Fruit fly (Drosophila melanogaster): ENCODE results near the gene obst-H.

obst-H gene

DNA sequence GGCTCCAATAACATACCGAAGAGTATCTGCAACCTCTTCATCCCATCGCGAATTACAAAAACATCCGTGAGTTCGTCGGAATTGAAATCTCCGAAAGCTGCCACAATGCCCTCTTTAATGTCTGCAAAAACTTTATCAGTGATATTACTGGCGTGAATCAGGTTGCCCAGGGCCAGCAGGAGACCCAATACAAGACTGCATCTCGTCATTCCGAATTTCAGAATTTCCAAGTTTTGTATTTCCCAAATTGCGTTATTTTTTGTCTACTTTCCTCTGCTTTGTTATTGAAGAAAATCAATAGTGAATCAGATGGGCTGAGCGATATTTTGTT, 33.6 kb upstream of the obst-H start:
- TF ChIP-seq CG7963 (GFP tag; IDR thresholded peaks at IDR 0.05; ENCODE audit: partially characterized antibody) (peak; percentile 50; the same call in 1 of the 3 replicates), CG1603 (tag; optimal IDR thresholded peaks at IDR 0.05) (peak; percentile 30), onecut (GFP tag; IDR thresholded peaks at IDR 0.05) (peak; percentile 98), gce (GFP tag; IDR thresholded peaks at IDR 0.05) (0 out of 3 replicates have a peak, but pooled peaks have one; percentile 6), Fer1 (GFP tag; optimal IDR thresholded peaks at IDR 0.05) (peak; percentile 27), Lim3 (GFP tag; IDR thresholded peaks at IDR 0.05) (no peak), MESR4 (GFP tag; optimal IDR thresholded peaks at IDR 0.05) (peak; percentile 80), nerfin-2 (GFP tag; IDR thresholded peaks at IDR 0.05; ENCODE audit: partially characterized antibody) (peak; percentile 28; the same call in 1 of the 2 replicates), Bgb (GFP tag; IDR thresholded peaks at IDR 0.05; ENCODE audit: partially characterized antibody) (peak; percentile 61), HLH4C (GFP tag; IDR thresholded peaks at IDR 0.05; ENCODE audit: partially characterized antibody) (peak; percentile 52; the same call in 1 of the 3 replicates), vnd (GFP tag; IDR thresholded peaks at IDR 0.05; ENCODE audit: partially characterized antibody) (no peak), chinmo (GFP tag; IDR thresholded peaks at IDR 0.05; ENCODE audit: partially characterized antibody) (0 out of 4 replicates have a peak, but pooled peaks have one; percentile 72), Doc3 (GFP tag; IDR thresholded peaks at IDR 0.05; ENCODE audit: partially characterized antibody) (peak; percentile 27; the same call in 1 of the 3 replicates), CG34422 (GFP tag; IDR thresholded peaks at IDR 0.05) (no peak), Sry-δ (GFP tag; optimal IDR thresholded peaks at IDR 0.05) (peak; percentile 38), hb (GFP tag; IDR thresholded peaks at IDR 0.05; ENCODE audit: partially characterized antibody) (0 out of 3 replicates have a peak, but pooled peaks have one; percentile 7), Atf6 (GFP tag; IDR thresholded peaks at IDR 0.05) (no peak), knrl (GFP tag; IDR thresholded peaks at IDR 0.05; ENCODE audit: partially characterized antibody) (peak; percentile 43; the same call in 1 of the 3 replicates)

DNA sequence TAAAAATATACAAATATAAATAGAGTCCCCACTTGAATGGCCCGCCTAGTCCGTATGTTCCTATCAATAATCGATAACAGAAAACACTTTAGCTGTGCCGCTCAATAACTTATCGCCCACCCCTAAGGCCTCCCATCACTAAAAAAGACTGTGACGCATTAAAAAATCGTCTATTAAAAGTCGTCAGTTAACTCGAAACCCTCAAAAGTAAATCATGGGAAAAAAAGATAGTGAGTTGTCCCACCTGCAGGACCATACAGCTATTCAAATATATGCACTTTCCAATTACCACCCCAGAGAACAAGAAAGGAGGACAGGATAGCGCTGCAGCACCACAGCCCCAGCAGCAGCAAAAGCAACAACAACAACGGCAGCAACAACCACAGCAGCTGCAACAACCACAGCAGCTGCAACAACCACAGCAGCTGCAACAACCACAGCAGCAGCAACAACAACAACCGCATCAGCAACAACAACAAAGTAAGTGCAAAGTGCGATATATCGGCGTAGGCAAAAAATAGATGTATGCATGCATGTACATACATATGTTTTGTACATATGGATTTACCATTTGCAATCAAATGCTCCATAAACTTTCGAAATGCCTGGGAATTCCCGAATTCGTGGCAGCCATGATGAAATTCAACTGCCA, 25.1 kb upstream of the obst-H start, which contains the start of gene AGO2:
AGO2 (plus strand) TSS at position 121 of the 652 bp plus-strand sequence.
- TF ChIP-seq CG17829 (tag; optimal IDR thresholded peaks at IDR 0.05): peak; percentile 62
- TF ChIP-seq CG12659 (GFP tag; optimal IDR thresholded peaks at IDR 0.05): peak; percentile 53
- TF ChIP-seq fd64A (GFP tag; optimal IDR thresholded peaks at IDR 0.05): no peak
- peak; percentile 69 for TF ChIP-seq bbx (GFP tag; IDR thresholded peaks at IDR 0.05; ENCODE audit: partially characterized antibody)
- TF ChIP-seq pan (optimal IDR thresholded peaks at IDR 0.05): no peak
- no peak for TF ChIP-seq pan (GFP tag; optimal IDR thresholded peaks at IDR 0.05 in 1 of 2, IDR thresholded peaks at IDR 0.05 in 1 of 2)
- no peak for TF ChIP-seq CG11093 (GFP tag; IDR thresholded peaks at IDR 0.05)
- no peak for TF ChIP-seq dysf (GFP tag; IDR thresholded peaks at IDR 0.05)
- TF ChIP-seq Bgb (GFP tag; IDR thresholded peaks at IDR 0.05; ENCODE audit: partially characterized antibody): peak; percentile 82
- TF ChIP-seq CG2875 (GFP tag; optimal IDR thresholded peaks at IDR 0.05): no peak
- TF ChIP-seq MESR4 (GFP tag; optimal IDR thresholded peaks at IDR 0.05): peak; percentile 99
- TF ChIP-seq CG2199 (GFP tag; IDR thresholded peaks at IDR 0.05): 0 out of 3 replicates have a peak, but pooled peaks have one; percentile 46
- TF ChIP-seq CG8388 (GFP tag; optimal IDR thresholded peaks at IDR 0.05): no peak
- TF ChIP-seq CG10147 (GFP tag; optimal IDR thresholded peaks at IDR 0.05): peak; percentile 38
- no peak for TF ChIP-seq bowl (GFP tag; IDR thresholded peaks at IDR 0.05)
- TF ChIP-seq CG6854 (GFP tag; optimal IDR thresholded peaks at IDR 0.05): peak; percentile 3
- no peak for TF ChIP-seq NFAT (GFP tag; IDR thresholded peaks at IDR 0.05)
- no peak for TF ChIP-seq B-H2 (GFP tag; optimal IDR thresholded peaks at IDR 0.05)
- TF ChIP-seq sisA (GFP tag; IDR thresholded peaks at IDR 0.05): no peak
- TF ChIP-seq CG7745 (tag; optimal IDR thresholded peaks at IDR 0.05): no peak
- TF ChIP-seq Xrp1 (GFP tag; IDR thresholded peaks at IDR 0.05): peak; percentile 41; the same call in 1 of the 2 replicates
- TF ChIP-seq CG12744 (GFP tag; optimal IDR thresholded peaks at IDR 0.05): no peak
- no peak for TF ChIP-seq vfl (GFP tag; optimal IDR thresholded peaks at IDR 0.05)
- peak; percentile 53 for TF ChIP-seq twi (tag; optimal IDR thresholded peaks at IDR 0.05)
- TF ChIP-seq tll (GFP tag; optimal IDR thresholded peaks at IDR 0.05): no peak
- no peak for TF ChIP-seq gro (GFP tag; optimal IDR thresholded peaks at IDR 0.05)
- TF ChIP-seq CG11695 (GFP tag; IDR thresholded peaks at IDR 0.05): no peak
- TF ChIP-seq wor (GFP tag; IDR thresholded peaks at IDR 0.05): no peak
- TF ChIP-seq CG12236 (GFP tag; optimal IDR thresholded peaks at IDR 0.05): no peak
- TF ChIP-seq odd (GFP tag; optimal IDR thresholded peaks at IDR 0.05): peak; percentile 20
- peak; percentile 23 for TF ChIP-seq Asciz (GFP tag; optimal IDR thresholded peaks at IDR 0.05)
- TF ChIP-seq CG13624 (GFP tag; optimal IDR thresholded peaks at IDR 0.05): peak; percentile 92

Data from whole organism, embryonic.